Worm (Caenorhabditis elegans) whole organism, mixed stage, embryonic: Measurements from ENCODE around the gene srbc-68.
A peak's percentile ranks its signal among the peaks of the same experiment; 100 is the strongest.
"Not testable (repeated sequence)": the region's sequence is repeated elsewhere in the genome, so short reads cannot be mapped to it uniquely, and the experiment has no call there.

ENCODE experiments used
- M03D4.4 ChIP-seq: sonication (generic microtip); optimal IDR thresholded peaks from 2 replicates; lab custom pipeline; 2017; ENCODE audit warnings: mild to moderate bottlenecking, missing genetic modification characterization, missing compliant biosample characterization
- bed-3 ChIP-seq: fragments of 200-800 bp; sonication (Bioruptor generic); optimal IDR thresholded peaks from 3 replicates; lab custom pipeline; 2018; ENCODE audit warnings: mild to moderate bottlenecking, missing genetic modification characterization, moderate library complexity, missing compliant biosample characterization
- blmp-1 ChIP-seq: fragments of 150-350 bp; optimal IDR thresholded peaks from 2 replicates; lab custom pipeline; 2014; ENCODE audit warnings: missing biosample characterization, missing genetic modification characterization
- ceh-39 ChIP-seq: fragments of 150-350 bp; optimal IDR thresholded peaks from 2 replicates; lab custom pipeline; 2014; ENCODE audit warnings: missing biosample characterization, missing genetic modification characterization
- ceh-43 ChIP-seq: fragments of 200-800 bp; sonication (Bioruptor generic); optimal IDR thresholded peaks from 2 replicates; lab custom pipeline; 2018; ENCODE audit warnings: mild to moderate bottlenecking, missing genetic modification characterization, moderate library complexity, missing compliant biosample characterization
- ceh-83 ChIP-seq: fragments of 200-800 bp; sonication (Bioruptor generic); optimal IDR thresholded peaks from 2 replicates; lab custom pipeline; 2018; ENCODE audit warnings: mild to moderate bottlenecking, missing genetic modification characterization, missing compliant biosample characterization
- cnd-1 ChIP-seq: fragments of 200-800 bp; sonication (Bioruptor generic); optimal IDR thresholded peaks from 2 replicates; lab custom pipeline; 2018; ENCODE audit warnings: mild to moderate bottlenecking, missing genetic modification characterization, missing compliant biosample characterization
- drap-1 ChIP-seq: fragments of 200-800 bp; sonication (Bioruptor generic); optimal IDR thresholded peaks from 3 replicates; lab custom pipeline; 2018; ENCODE audit warnings: mild to moderate bottlenecking, missing genetic modification characterization, missing compliant biosample characterization
- elt-3 ChIP-seq: fragments of 150-350 bp; optimal IDR thresholded peaks from 2 replicates; lab custom pipeline; 2014; ENCODE audit warnings: missing biosample characterization, missing genetic modification characterization
- flh-1 ChIP-seq: fragments of 200-800 bp; sonication (Bioruptor generic); optimal IDR thresholded peaks from 2 replicates; lab custom pipeline; 2018; ENCODE audit warnings: mild to moderate bottlenecking, missing genetic modification characterization, moderate library complexity, missing compliant biosample characterization
- ham-2 ChIP-seq: fragments of 200-800 bp; sonication (Bioruptor generic); optimal IDR thresholded peaks from 2 replicates; lab custom pipeline; 2018; ENCODE audit warnings: mild to moderate bottlenecking, missing genetic modification characterization, missing compliant biosample characterization
- hlh-1 ChIP-seq: fragments of 150-350 bp; optimal IDR thresholded peaks from 2 replicates; lab custom pipeline; 2014; ENCODE audit warnings: missing biosample characterization, missing genetic modification reagents, missing genetic modification characterization
- lin-13 ChIP-seq: fragments of 150-350 bp; optimal IDR thresholded peaks from 2 replicates; lab custom pipeline; 2014; ENCODE audit warnings: missing biosample characterization, missing genetic modification characterization
- lin-32 ChIP-seq: fragments of 200-800 bp; sonication (Bioruptor generic); optimal IDR thresholded peaks from 2 replicates; lab custom pipeline; 2018; ENCODE audit warnings: mild to moderate bottlenecking, missing genetic modification characterization, missing compliant biosample characterization
- lsy-2 ChIP-seq: fragments of 150-350 bp; optimal IDR thresholded peaks from 2 replicates; lab custom pipeline; 2014; ENCODE audit warnings: missing biosample characterization, missing genetic modification characterization
- mep-1 ChIP-seq: fragments of 150-350 bp; optimal IDR thresholded peaks from 2 replicates; lab custom pipeline; 2017; ENCODE audit warnings: missing biosample characterization, missing genetic modification reagents, missing genetic modification characterization, inconsistent platforms
- mls-2 ChIP-seq: sonication (generic microtip); optimal IDR thresholded peaks from 2 replicates; lab custom pipeline; 2016; ENCODE audit warnings: mild to moderate bottlenecking, missing genetic modification characterization, moderate library complexity, missing compliant biosample characterization
- nhr-12 ChIP-seq: fragments of 150-350 bp; optimal IDR thresholded peaks from 2 replicates; lab custom pipeline; 2014; ENCODE audit warnings: missing biosample characterization, missing genetic modification characterization
- nhr-2 ChIP-seq: fragments of 150-350 bp; optimal IDR thresholded peaks from 2 replicates; lab custom pipeline; 2014; ENCODE audit warnings: missing biosample characterization, missing genetic modification characterization
- nhr-237 ChIP-seq: fragments of 150-350 bp; optimal IDR thresholded peaks from 2 replicates; lab custom pipeline; 2014; ENCODE audit warnings: missing biosample characterization, missing genetic modification characterization
- nhr-28 ChIP-seq: fragments of 150-350 bp; optimal IDR thresholded peaks from 2 replicates; lab custom pipeline; 2014; ENCODE audit warnings: missing biosample characterization, missing genetic modification characterization
- nhr-76 ChIP-seq: sonication (generic microtip); optimal IDR thresholded peaks from 2 replicates; lab custom pipeline; 2017; ENCODE audit warnings: missing biosample characterization, missing genetic modification characterization
- sem-2 ChIP-seq: fragments of 200-800 bp; sonication (Bioruptor generic); optimal IDR thresholded peaks from 2 replicates; lab custom pipeline; 2018; ENCODE audit warnings: mild to moderate bottlenecking, missing genetic modification characterization, missing compliant biosample characterization
- snpc-4 ChIP-seq: fragments of 150-350 bp; optimal IDR thresholded peaks from 2 replicates; lab custom pipeline; 2014; ENCODE audit warnings: missing biosample characterization, missing genetic modification characterization
- sptf-1 ChIP-seq: sonication (generic microtip); optimal IDR thresholded peaks from 2 replicates; lab custom pipeline; 2017; ENCODE audit warnings: mild to moderate bottlenecking, missing genetic modification characterization, moderate library complexity, missing compliant biosample characterization
- tbx-8 ChIP-seq: fragments of 200-800 bp; sonication (Bioruptor generic); optimal IDR thresholded peaks from 2 replicates; lab custom pipeline; 2018; ENCODE audit warnings: mild to moderate bottlenecking, missing genetic modification characterization, moderate library complexity, missing compliant biosample characterization
- unc-120 ChIP-seq: sonication (generic microtip); optimal IDR thresholded peaks from 2 replicates; lab custom pipeline; 2017; ENCODE audit warnings: missing genetic modification characterization, missing compliant biosample characterization; ENCODE audit not compliant: poor library complexity, severe bottlenecking
- unc-62 ChIP-seq: fragments of 150-350 bp; optimal IDR thresholded peaks from 2 replicates; lab custom pipeline; 2014; ENCODE audit warnings: missing biosample characterization, missing genetic modification reagents, missing genetic modification characterization

The srbc-68 gene

ce11 chrV:3579795-3580194 is 33.4 kb upstream of the srbc-68 start:
- TF ChIP-seq ham-2 (GFP tag; lab: Kevin White, UChicago) (no peak), nhr-2 (tag; lab: Kevin White, UChicago) (no peak), blmp-1 (tag; lab: Kevin White, UChicago) (no peak), flh-1 (no peak), lsy-2 (tag; lab: Kevin White, UChicago) (peak; percentile 6), unc-62 (no peak), ceh-39 (tag; lab: Kevin White, UChicago) (no peak), unc-120 (tag; lab: Kevin White, UChicago) (no peak), elt-3 (tag; lab: Kevin White, UChicago) (no peak), sem-2 (GFP tag; lab: Kevin White, UChicago) (no peak), nhr-12 (tag; lab: Kevin White, UChicago) (no peak), sptf-1 (tag; lab: Kevin White, UChicago) (no peak), nhr-237 (tag; lab: Kevin White, UChicago) (no peak), hlh-1 (tag; lab: Kevin White, UChicago) (peak; percentile 67), mls-2 (tag; lab: Kevin White, UChicago) (no peak), bed-3 (no peak), lin-32 (GFP tag; lab: Kevin White, UChicago) (no peak), snpc-4 (tag; lab: Kevin White, UChicago) (no peak)

- TF ChIP-seq lin-32 (GFP tag; lab: Kevin White, UChicago) (no peak), tbx-8 (GFP tag; lab: Kevin White, UChicago) (no peak), ceh-39 (tag; lab: Kevin White, UChicago) (no peak), M03D4.4 (no peak), ceh-83 (GFP tag; lab: Kevin White, UChicago) (no peak), ceh-43 (GFP tag; lab: Kevin White, UChicago) (no peak), snpc-4 (tag; lab: Kevin White, UChicago) (no peak), sem-2 (GFP tag; lab: Kevin White, UChicago) (no peak), nhr-12 (tag; lab: Kevin White, UChicago) (no peak), ham-2 (GFP tag; lab: Kevin White, UChicago) (no peak)
Measured at ce11 chrV:3579248-3579647, 32.8 kb upstream of the srbc-68 start.

- TF ChIP-seq flh-1 (no peak), lin-13 (tag; lab: Kevin White, UChicago) (no peak), lin-32 (GFP tag; lab: Kevin White, UChicago) (no peak), mep-1 (tag; lab: Kevin White, UChicago) (no peak), lsy-2 (tag; lab: Kevin White, UChicago) (peak; percentile 85), nhr-28 (tag; lab: Kevin White, UChicago) (no peak), hlh-1 (tag; lab: Kevin White, UChicago) (no peak), snpc-4 (tag; lab: Kevin White, UChicago) (no peak)
Measured at ce11 chrV:3578813-3579212, 32.4 kb upstream of the srbc-68 start, which contains the start of gene pygl-1. pygl-1 (plus strand) TSS chrV:3579023.

ce11 chrV:3575759-3576158 is 29.3 kb upstream of the srbc-68 start, which contains the start of gene grl-27:
grl-27 (minus strand) TSS chrV:3575859.
- TF ChIP-seq ceh-83 (GFP tag; lab: Kevin White, UChicago) (no peak), sptf-1 (tag; lab: Kevin White, UChicago) (no peak), bed-3 (no peak), hlh-1 (tag; lab: Kevin White, UChicago) (no peak), cnd-1 (tag; lab: Kevin White, UChicago) (no peak), ceh-39 (tag; lab: Kevin White, UChicago) (no peak), blmp-1 (tag; lab: Kevin White, UChicago) (no peak), lin-32 (GFP tag; lab: Kevin White, UChicago) (no peak), nhr-76 (no peak), flh-1 (no peak), M03D4.4 (no peak)

- TF ChIP-seq cnd-1, nhr-2, snpc-4 (tag; lab: Kevin White, UChicago): not testable (repeated sequence)
Measured at ce11 chrV:3572408-3572807, 26.0 kb upstream of the srbc-68 start, which contains the start of gene F40C5.1. F40C5.1 (plus strand) TSS chrV:3572708.

- TF ChIP-seq drap-1 (GFP tag; lab: Kevin White, UChicago); hlh-1 (tag; lab: Kevin White, UChicago); M03D4.4: not testable (repeated sequence)
Measured at ce11 chrV:3570695-3571094, 24.3 kb upstream of the srbc-68 start, which contains the start of gene F40C5.2. F40C5.2 (plus strand) TSS chrV:3570995.
